Worm (Caenorhabditis elegans): ENCODE results near the gene T08D2.5.
"Not testable (repeated sequence)": the region's sequence is repeated elsewhere in the genome, so short reads cannot be mapped to it uniquely, and the experiment has no call there.

Gene T08D2.5

ce11 chrX:177075-177474 is at the start of gene T08D2.5, which contains the start of gene T08D2.4:
TSS of gene T08D2.5 (plus strand) at chrX:177375.
TSS of gene T08D2.4 (plus strand) at chrX:177396.
- TF ChIP-seq mls-2 (tag; optimal IDR thresholded peaks at IDR 0.05) (no peak), pha-4 (tag; optimal IDR thresholded peaks at IDR 0.05) (no peak), flh-1 (GFP tag; optimal IDR thresholded peaks at IDR 0.05) (no peak), mep-1 (tag; optimal IDR thresholded peaks at IDR 0.05) (no peak)

ce11 chrX:141149-141548 is 36.0 kb upstream of the T08D2.5 start, which contains the start of gene Y73B3A.8:
TSS of gene Y73B3A.8 (minus strand) at chrX:141249.
- TF ChIP-seq ham-2 (GFP tag; optimal IDR thresholded peaks at IDR 0.05) (no peak), elt-3 (tag; optimal IDR thresholded peaks at IDR 0.05) (no peak), tbx-8 (GFP tag; optimal IDR thresholded peaks at IDR 0.05) (no peak), unc-120 (tag; optimal IDR thresholded peaks at IDR 0.05; ENCODE audit: poor library complexity, severe bottlenecking) (no peak), ztf-11 (tag; optimal IDR thresholded peaks at IDR 0.05) (no peak), cnd-1 (tag; optimal IDR thresholded peaks at IDR 0.05) (no peak), lsy-2 (tag; optimal IDR thresholded peaks at IDR 0.05) (no peak), elt-1 (tag; optimal IDR thresholded peaks at IDR 0.05; ENCODE audit: borderline replicate concordance, insufficient read depth) (no peak), ces-1 (GFP tag; optimal IDR thresholded peaks at IDR 0.05) (no peak), bed-3 (GFP tag; optimal IDR thresholded peaks at IDR 0.05) (no peak), nhr-2 (tag; optimal IDR thresholded peaks at IDR 0.05) (no peak), sem-2 (GFP tag; optimal IDR thresholded peaks at IDR 0.05) (no peak), unc-39 (tag; optimal IDR thresholded peaks at IDR 0.05) (no peak), mab-5 (tag; optimal IDR thresholded peaks at IDR 0.05) (no peak), nhr-12 (tag; optimal IDR thresholded peaks at IDR 0.05) (no peak), sptf-1 (tag; optimal IDR thresholded peaks at IDR 0.05) (no peak), drap-1 (GFP tag; optimal IDR thresholded peaks at IDR 0.05) (no peak), M03D4.4 (tag; optimal IDR thresholded peaks at IDR 0.05) (no peak), nhr-28 (tag; optimal IDR thresholded peaks at IDR 0.05) (no peak), ceh-39 (tag; optimal IDR thresholded peaks at IDR 0.05) (no peak)

- TF ChIP-seq ces-1 (GFP tag; optimal IDR thresholded peaks at IDR 0.05) (peak; percentile 31), lsy-2 (tag; optimal IDR thresholded peaks at IDR 0.05) (no peak)
Observed at ce11 chrX:146832-147231, 30.3 kb upstream of the T08D2.5 start.

ce11 chrX:147824-148223 is 29.4 kb upstream of the T08D2.5 start, which contains the start of gene Y73B3A.11:
TSS of gene Y73B3A.11 (plus strand) at chrX:148124.
- TF ChIP-seq sptf-1 (tag; optimal IDR thresholded peaks at IDR 0.05) (no peak), tbx-8 (GFP tag; optimal IDR thresholded peaks at IDR 0.05) (no peak), nhr-2 (tag; optimal IDR thresholded peaks at IDR 0.05) (no peak), flh-1 (GFP tag; optimal IDR thresholded peaks at IDR 0.05) (no peak), drap-1 (GFP tag; optimal IDR thresholded peaks at IDR 0.05) (no peak), nhr-76 (tag; optimal IDR thresholded peaks at IDR 0.05) (no peak), M03D4.4 (tag; optimal IDR thresholded peaks at IDR 0.05) (no peak), unc-120 (tag; optimal IDR thresholded peaks at IDR 0.05; ENCODE audit: poor library complexity, severe bottlenecking) (no peak), mls-2 (tag; optimal IDR thresholded peaks at IDR 0.05) (no peak)

ce11 chrX:163034-163433 is 14.1 kb upstream of the T08D2.5 start, which contains the start of gene tmed-12:
TSS of gene tmed-12 (minus strand) at chrX:163134.
- not testable (repeated sequence) for TF ChIP-seq nhr-28, sptf-1, snpc-4 (tag; optimal IDR thresholded peaks at IDR 0.05)

ce11 chrX:182119-182741 is 5.1 kb downstream of the T08D2.5 start, which contains the start of the genes T08D2.6 and chkr-1:
TSS of gene T08D2.6 (minus strand) at chrX:182169.
TSS of gene chkr-1 (plus strand) at chrX:182691.
- TF ChIP-seq ceh-43 (GFP tag; optimal IDR thresholded peaks at IDR 0.05); nhr-76 (tag; optimal IDR thresholded peaks at IDR 0.05); blmp-1 (tag; optimal IDR thresholded peaks at IDR 0.05): not testable (repeated sequence)
